Worm (Caenorhabditis elegans) whole organism, late embryonic: ENCODE measurements around the gene ttm-2.

Source experiments
- C08G9.2 ChIP-seq: sonication (generic microtip); optimal IDR thresholded peaks from 2 replicates; lab custom pipeline; 2016; ENCODE audit warnings: mild to moderate bottlenecking, missing genetic modification characterization, moderate library complexity, missing compliant biosample characterization
- C38D4.7 ChIP-seq: fragments of 200-800 bp; sonication (Bioruptor generic); optimal IDR thresholded peaks from 2 replicates; lab custom pipeline; 2018; ENCODE audit warnings: mild to moderate bottlenecking, missing genetic modification characterization, moderate library complexity, missing compliant biosample characterization
- F13H6.1 ChIP-seq: sonication (generic microtip); optimal IDR thresholded peaks from 2 replicates; lab custom pipeline; 2016; ENCODE audit warnings: missing genetic modification characterization, missing compliant biosample characterization
- Y22D7AL.16 ChIP-seq: sonication (generic microtip); optimal IDR thresholded peaks from 2 replicates; lab custom pipeline; 2016; ENCODE audit warnings: missing genetic modification characterization, missing compliant biosample characterization
- ahr-1 ChIP-seq: sonication (generic microtip); optimal IDR thresholded peaks from 2 replicates; lab custom pipeline; 2016; ENCODE audit warnings: missing genetic modification characterization, missing compliant biosample characterization
- ceh-2 ChIP-seq: sonication (generic microtip); optimal IDR thresholded peaks from 2 replicates; lab custom pipeline; 2016; ENCODE audit warnings: missing genotype, missing genetic modification characterization, missing compliant biosample characterization
- ceh-22 ChIP-seq: sonication (generic microtip); optimal IDR thresholded peaks from 2 replicates; lab custom pipeline; 2017; ENCODE audit warnings: missing biosample characterization, missing genetic modification characterization
- ceh-24 ChIP-seq: sonication (generic microtip); optimal IDR thresholded peaks from 2 replicates; lab custom pipeline; 2016; ENCODE audit warnings: mild to moderate bottlenecking, missing genetic modification characterization, missing compliant biosample characterization
- ceh-31 ChIP-seq: sonication (generic microtip); optimal IDR thresholded peaks from 2 replicates; lab custom pipeline; 2016; ENCODE audit warnings: missing genetic modification characterization, missing compliant biosample characterization
- ceh-34 ChIP-seq: sonication (generic microtip); optimal IDR thresholded peaks from 2 replicates; lab custom pipeline; 2016; ENCODE audit warnings: mild to moderate bottlenecking, missing genetic modification characterization, missing compliant biosample characterization
- ceh-6 ChIP-seq: fragments of 200-800 bp; sonication (Bioruptor generic); optimal IDR thresholded peaks from 2 replicates; lab custom pipeline; 2018; ENCODE audit warnings: mild to moderate bottlenecking, missing genetic modification characterization, missing compliant biosample characterization
- che-1 ChIP-seq: sonication (generic microtip); optimal IDR thresholded peaks from 2 replicates; lab custom pipeline; 2016; ENCODE audit warnings: mild to moderate bottlenecking, missing genetic modification characterization, missing compliant biosample characterization
- dmd-4 ChIP-seq: sonication (generic microtip); optimal IDR thresholded peaks from 2 replicates; lab custom pipeline; 2016; ENCODE audit warnings: borderline replicate concordance, missing genetic modification characterization, missing compliant biosample characterization
- dve-1 ChIP-seq: sonication (generic microtip); optimal IDR thresholded peaks from 2 replicates; lab custom pipeline; 2017; ENCODE audit warnings: antibody characterized with exemption, mild to moderate bottlenecking, missing genetic modification characterization, missing compliant biosample characterization
- elt-2 ChIP-seq: sonication (generic microtip); optimal IDR thresholded peaks from 2 replicates; lab custom pipeline; 2016; ENCODE audit warnings: missing genetic modification reagents, missing genetic modification characterization, missing compliant biosample characterization
- elt-4 ChIP-seq: sonication (generic microtip); optimal IDR thresholded peaks from 2 replicates; lab custom pipeline; 2016; ENCODE audit warnings: missing genetic modification characterization, missing compliant biosample characterization
- ets-4 ChIP-seq: sonication (generic microtip); optimal IDR thresholded peaks from 2 replicates; lab custom pipeline; 2016; ENCODE audit warnings: missing genetic modification characterization, missing compliant biosample characterization
- eyg-1 ChIP-seq: sonication (generic microtip); optimal IDR thresholded peaks from 2 replicates; lab custom pipeline; 2016; ENCODE audit warnings: missing genotype, missing genetic modification characterization, missing compliant biosample characterization
- fax-1 ChIP-seq: sonication (generic microtip); optimal IDR thresholded peaks from 2 replicates; lab custom pipeline; 2016; ENCODE audit warnings: missing genotype, missing genetic modification characterization, missing compliant biosample characterization
- fkh-6 ChIP-seq: sonication (generic microtip); optimal IDR thresholded peaks from 2 replicates; lab custom pipeline; 2016; ENCODE audit warnings: missing genetic modification characterization, missing compliant biosample characterization
- gmeb-2 ChIP-seq: sonication (generic microtip); optimal IDR thresholded peaks from 2 replicates; lab custom pipeline; 2016; ENCODE audit warnings: missing genetic modification characterization, inconsistent platforms, missing compliant biosample characterization
- hlh-13 ChIP-seq: fragments of 200-800 bp; sonication (Bioruptor generic); optimal IDR thresholded peaks from 2 replicates; lab custom pipeline; 2018; ENCODE audit warnings: mild to moderate bottlenecking, missing genetic modification characterization, missing compliant biosample characterization
- hlh-8 ChIP-seq: sonication (generic microtip); optimal IDR thresholded peaks from 2 replicates; lab custom pipeline; 2016; ENCODE audit warnings: missing genotype, missing genetic modification characterization, missing compliant biosample characterization
- lin-11 ChIP-seq: fragments of 200-800 bp; sonication (Bioruptor generic); optimal IDR thresholded peaks from 2 replicates; lab custom pipeline; 2018; ENCODE audit warnings: mild to moderate bottlenecking, missing genetic modification characterization, missing compliant biosample characterization
- mec-3 ChIP-seq: sonication (generic microtip); optimal IDR thresholded peaks from 2 replicates; lab custom pipeline; 2016; ENCODE audit warnings: borderline replicate concordance, missing genetic modification characterization, missing compliant biosample characterization
- nhr-11 ChIP-seq: fragments of 150-350 bp; optimal IDR thresholded peaks from 2 replicates; lab custom pipeline; 2014; ENCODE audit warnings: missing biosample characterization, missing genetic modification characterization
- odd-2 ChIP-seq: sonication (generic microtip); optimal IDR thresholded peaks from 2 replicates; lab custom pipeline; 2017; ENCODE audit warnings: antibody characterized with exemption, mild to moderate bottlenecking, missing genetic modification characterization, missing compliant biosample characterization
- pha-2 ChIP-seq: sonication (generic microtip); optimal IDR thresholded peaks from 2 replicates; lab custom pipeline; 2017; ENCODE audit warnings: mild to moderate bottlenecking, missing genetic modification characterization, missing compliant biosample characterization
- pha-4 ChIP-seq: fragments of 150-350 bp; optimal IDR thresholded peaks from 2 replicates; lab custom pipeline; 2018; ENCODE audit warnings: missing biosample characterization, missing genetic modification reagents, missing genetic modification characterization
- pqm-1 ChIP-seq: sonication (generic microtip); optimal IDR thresholded peaks from 2 replicates; lab custom pipeline; 2016; ENCODE audit warnings: missing genetic modification characterization, missing compliant biosample characterization
- ref-2 ChIP-seq: sonication (generic microtip); optimal IDR thresholded peaks from 2 replicates; lab custom pipeline; 2016; ENCODE audit warnings: missing genetic modification characterization, missing compliant biosample characterization
- rnt-1 ChIP-seq: sonication (generic microtip); optimal IDR thresholded peaks from 2 replicates; lab custom pipeline; 2016; ENCODE audit warnings: missing genetic modification characterization, missing compliant biosample characterization
- sdc-2 ChIP-seq: sonication (generic microtip); optimal IDR thresholded peaks from 2 replicates; lab custom pipeline; 2016; ENCODE audit warnings: missing genotype, missing genetic modification characterization, missing compliant biosample characterization
- sox-4 ChIP-seq: sonication (generic microtip); optimal IDR thresholded peaks from 2 replicates; lab custom pipeline; 2017; ENCODE audit warnings: mild to moderate bottlenecking, missing genetic modification characterization, inconsistent platforms, missing compliant biosample characterization
- tbx-2 ChIP-seq: sonication (generic microtip); optimal IDR thresholded peaks from 2 replicates; lab custom pipeline; 2016; ENCODE audit warnings: missing genetic modification characterization, missing compliant biosample characterization
- tbx-7 ChIP-seq: sonication (generic microtip); optimal IDR thresholded peaks from 2 replicates; lab custom pipeline; 2016; ENCODE audit warnings: missing genotype, missing genetic modification characterization, missing compliant biosample characterization
- unc-42 ChIP-seq: sonication (generic microtip); optimal IDR thresholded peaks from 2 replicates; lab custom pipeline; 2016; ENCODE audit warnings: missing genotype, missing genetic modification characterization, missing compliant biosample characterization
- unc-55 ChIP-seq: sonication (generic microtip); optimal IDR thresholded peaks from 2 replicates; lab custom pipeline; 2017; ENCODE audit warnings: missing biosample characterization, missing genetic modification reagents, missing genetic modification characterization
- zip-5 ChIP-seq: sonication (generic microtip); optimal IDR thresholded peaks from 2 replicates; lab custom pipeline; 2016; ENCODE audit warnings: missing genetic modification characterization, missing compliant biosample characterization
- ztf-16 ChIP-seq: sonication (generic microtip); optimal IDR thresholded peaks from 2 replicates; lab custom pipeline; 2017; ENCODE audit warnings: missing genetic modification characterization, missing compliant biosample characterization

ttm-2 gene

DNA sequence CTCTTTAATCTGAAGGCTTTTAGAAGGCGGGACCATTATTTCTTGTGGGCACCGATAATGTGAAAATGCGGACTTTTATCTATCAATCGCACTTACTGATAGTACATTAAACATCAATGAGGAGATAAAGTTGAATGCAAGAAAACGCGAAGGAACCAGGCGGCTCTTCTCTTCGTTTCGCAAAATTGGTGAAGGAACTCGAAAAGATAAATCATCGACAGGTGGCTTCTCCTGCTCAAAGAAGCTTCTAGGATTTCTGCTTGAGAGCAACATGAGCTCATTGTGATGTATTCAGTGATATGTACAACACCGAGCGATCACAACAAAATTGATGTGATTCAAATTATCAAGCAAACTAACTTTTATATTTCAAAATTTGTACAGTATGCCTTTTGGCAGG lies 39.6 kb upstream of the ttm-2 start:
- peak; percentile 61 for TF ChIP-seq unc-55 (GFP tag; lab: Kevin White, UChicago)
- TF ChIP-seq zip-5 = no peak
- TF ChIP-seq hlh-13 (GFP tag; lab: Kevin White, UChicago) = no peak
- peak; percentile 52 for TF ChIP-seq rnt-1 (tag; lab: Kevin White, UChicago)
- no peak for TF ChIP-seq fkh-6

DNA sequence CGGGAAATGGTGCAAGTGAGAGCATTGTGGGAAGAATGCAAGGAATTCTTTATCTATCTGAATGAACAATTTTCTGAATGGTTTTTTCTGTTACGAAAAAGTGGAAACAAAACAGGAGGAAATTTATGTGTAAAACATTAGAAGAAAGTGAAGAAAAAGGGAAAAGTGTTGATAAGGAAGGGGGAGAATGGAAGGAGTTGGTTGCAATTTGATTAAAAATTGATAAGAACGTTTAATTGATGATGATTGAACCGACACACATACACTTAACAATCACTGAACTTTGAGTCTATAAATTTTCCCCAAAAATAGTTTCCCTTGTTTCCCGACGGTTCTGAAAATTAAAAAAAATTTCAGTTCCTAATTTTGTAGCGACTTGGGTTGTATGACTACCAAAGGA lies 36.7 kb upstream of the ttm-2 start:
- peak; percentile 80 for TF ChIP-seq elt-2 (tag; lab: Kevin White, UChicago)
- no peak for TF ChIP-seq ceh-2
- TF ChIP-seq, all 69 proteins: peak for 1

DNA sequence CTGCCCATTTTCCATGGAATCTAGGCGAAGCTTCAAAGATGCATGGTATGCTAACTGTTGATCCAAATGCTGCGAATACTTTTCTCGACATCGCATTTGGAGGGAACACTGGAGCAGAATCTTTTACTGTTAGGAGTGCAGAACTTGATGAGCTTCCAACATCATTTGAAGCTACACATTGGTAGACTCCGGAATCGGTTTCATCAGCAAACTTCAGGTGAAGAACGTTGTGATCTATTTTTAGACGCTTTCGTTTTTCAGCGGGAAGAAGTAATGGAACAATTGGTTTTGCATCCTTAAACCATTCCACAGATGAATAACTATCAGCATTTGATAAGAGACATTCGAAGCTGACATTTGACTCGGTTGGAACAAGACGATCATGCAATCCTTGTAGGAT lies 34.3 kb upstream of the ttm-2 start:
- TF ChIP-seq sox-4 (tag; lab: Kevin White, UChicago) = no peak
- TF ChIP-seq unc-42 (tag; lab: Kevin White, UChicago) = no peak
- TF ChIP-seq elt-2 (tag; lab: Kevin White, UChicago) = no peak
- TF ChIP-seq pqm-1 (tag; lab: Kevin White, UChicago) = no peak
- TF ChIP-seq fax-1 (tag; lab: Kevin White, UChicago) = no peak

DNA sequence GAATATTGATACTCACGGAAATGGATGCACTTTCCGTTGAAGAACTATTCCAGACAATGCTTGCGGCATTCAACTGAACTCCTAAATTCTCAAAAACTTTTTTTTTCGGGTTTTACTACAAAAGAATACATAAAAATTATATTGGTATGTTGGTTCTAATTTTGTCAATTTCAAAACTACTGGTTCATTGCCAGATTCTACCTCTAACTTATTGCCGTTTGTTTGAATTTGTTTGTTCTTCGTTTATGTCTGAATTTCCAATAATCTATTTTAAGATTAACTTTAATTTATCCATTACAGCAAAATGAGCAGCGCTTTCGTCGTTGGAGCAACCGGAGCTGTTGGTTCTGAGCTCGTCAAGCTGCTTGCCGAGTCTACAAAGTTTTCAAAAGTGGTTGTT lies 30.9 kb upstream of the ttm-2 start, which contains the start of gene C33F10.14:
C33F10.14 (plus strand) TSS at position 301 of the 400 bp plus-strand sequence.
- TF ChIP-seq ceh-24 (tag; lab: Kevin White, UChicago) (no peak), eyg-1 (tag; lab: Kevin White, UChicago) (no peak), ceh-34 (tag; lab: Kevin White, UChicago) (no peak), lin-11 (no peak), Y22D7AL.16 (tag; lab: Kevin White, UChicago) (no peak), hlh-8 (tag; lab: Kevin White, UChicago) (no peak), mec-3 (no peak), pha-2 (tag; lab: Kevin White, UChicago) (no peak), ahr-1 (tag; lab: Kevin White, UChicago) (no peak), dmd-4 (tag; lab: Kevin White, UChicago) (no peak)

DNA sequence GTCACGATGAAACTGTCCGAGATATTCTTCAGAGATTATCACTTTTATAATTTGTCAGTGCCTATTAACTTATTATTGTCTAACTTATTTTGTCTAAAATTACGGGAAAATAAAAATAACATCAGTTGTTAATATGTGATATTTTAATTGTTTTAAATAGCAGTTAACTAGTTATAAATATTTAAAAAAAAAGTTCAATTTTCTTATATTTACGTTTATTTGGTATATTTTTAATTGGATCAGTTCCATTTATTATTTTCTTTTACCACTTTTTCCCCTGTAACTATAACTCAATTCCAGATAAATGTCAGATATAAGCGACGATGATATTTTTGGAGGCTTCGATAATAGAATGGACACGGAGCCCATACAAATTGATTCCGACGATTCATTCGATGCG lies 29.3 kb upstream of the ttm-2 start, which contains the start of gene C33F10.4:
C33F10.4 (plus strand) TSS at position 301 of the 400 bp plus-strand sequence.
- TF ChIP-seq hlh-8 (tag; lab: Kevin White, UChicago) = no peak
- TF ChIP-seq, all 69 proteins: peak for 0

DNA sequence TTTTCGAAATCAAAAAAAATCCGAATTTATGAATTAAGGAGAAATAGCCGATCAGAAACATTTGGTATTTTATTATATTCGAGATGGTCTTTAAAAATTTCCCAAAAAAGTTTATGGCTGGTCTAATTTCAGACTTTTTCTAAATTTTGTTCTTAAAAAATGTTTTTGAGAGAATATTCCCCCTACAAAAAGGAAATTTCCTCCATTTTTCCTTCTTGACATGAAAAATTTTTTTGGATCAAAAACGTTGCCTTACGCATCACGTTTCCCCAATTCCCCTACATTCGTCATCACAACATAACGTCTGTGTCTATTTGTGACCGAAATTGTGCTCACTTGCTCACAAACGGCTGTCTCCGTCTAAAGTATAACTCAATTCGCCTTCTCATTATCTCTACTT lies 27.1 kb upstream of the ttm-2 start:
- TF ChIP-seq pha-4 (tag; lab: Kevin White, UChicago) (no peak), lin-11 (no peak), unc-42 (tag; lab: Kevin White, UChicago) (no peak), ztf-16 (tag; lab: Kevin White, UChicago) (no peak), ceh-22 (tag; lab: Kevin White, UChicago) (no peak), ceh-31 (tag; lab: Kevin White, UChicago) (no peak), C38D4.7 (GFP tag; lab: Kevin White, UChicago) (no peak), pqm-1 (tag; lab: Kevin White, UChicago) (no peak), fkh-6 (no peak)

DNA sequence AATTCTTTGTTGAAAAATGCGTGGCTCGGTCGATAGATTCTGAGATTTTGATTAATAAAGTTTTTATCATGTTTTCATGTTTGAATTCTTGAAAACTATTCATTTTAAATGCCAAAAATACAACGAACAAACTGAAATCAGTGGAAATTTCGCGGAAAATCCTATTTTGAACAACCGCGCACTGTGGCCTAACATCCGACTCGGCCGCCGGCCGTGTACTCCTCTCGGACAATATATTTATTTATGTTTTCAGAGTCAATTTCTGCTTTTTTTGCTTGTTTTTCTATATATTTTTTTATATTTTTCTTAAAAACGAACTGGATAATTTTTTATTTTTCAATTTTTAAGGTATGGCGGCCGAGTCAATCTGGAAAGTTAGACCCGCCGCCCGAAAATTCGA lies 25.1 kb upstream of the ttm-2 start, which contains the start of gene F26G1.1:
F26G1.1 (plus strand) TSS at position 347 of the 400 bp plus-strand sequence.
- TF ChIP-seq gmeb-2 (tag; lab: Kevin White, UChicago) (peak; percentile 24), dve-1 (tag; lab: Kevin White, UChicago) (no peak), rnt-1 (tag; lab: Kevin White, UChicago) (peak; percentile 12), ceh-6 (GFP tag; lab: Kevin White, UChicago) (no peak), odd-2 (no peak), tbx-7 (tag; lab: Kevin White, UChicago) (peak; percentile 93), ceh-2 (peak; percentile 90), nhr-11 (tag; lab: Kevin White, UChicago) (no peak), che-1 (tag; lab: Kevin White, UChicago) (peak; percentile 28), fax-1 (tag; lab: Kevin White, UChicago) (peak; percentile 57), sdc-2 (tag; lab: Kevin White, UChicago) (peak; percentile 48), zip-5 (peak; percentile 83), unc-42 (tag; lab: Kevin White, UChicago) (peak; percentile 10), ahr-1 (tag; lab: Kevin White, UChicago) (peak; percentile 73), tbx-2 (tag; lab: Kevin White, UChicago) (peak; percentile 92), C08G9.2 (peak; percentile 93), ceh-24 (tag; lab: Kevin White, UChicago) (no peak), ceh-31 (tag; lab: Kevin White, UChicago) (peak; percentile 90), ref-2 (tag; lab: Kevin White, UChicago) (peak; percentile 72), F13H6.1 (tag; lab: Kevin White, UChicago) (peak; percentile 63), elt-4 (tag; lab: Kevin White, UChicago) (no peak), sox-4 (tag; lab: Kevin White, UChicago) (no peak), elt-2 (tag; lab: Kevin White, UChicago) (peak; percentile 97), ets-4 (tag; lab: Kevin White, UChicago) (peak; percentile 94)
